Worm (Caenorhabditis elegans): Measurements from ENCODE around the gene iglr-1.

DNA sequence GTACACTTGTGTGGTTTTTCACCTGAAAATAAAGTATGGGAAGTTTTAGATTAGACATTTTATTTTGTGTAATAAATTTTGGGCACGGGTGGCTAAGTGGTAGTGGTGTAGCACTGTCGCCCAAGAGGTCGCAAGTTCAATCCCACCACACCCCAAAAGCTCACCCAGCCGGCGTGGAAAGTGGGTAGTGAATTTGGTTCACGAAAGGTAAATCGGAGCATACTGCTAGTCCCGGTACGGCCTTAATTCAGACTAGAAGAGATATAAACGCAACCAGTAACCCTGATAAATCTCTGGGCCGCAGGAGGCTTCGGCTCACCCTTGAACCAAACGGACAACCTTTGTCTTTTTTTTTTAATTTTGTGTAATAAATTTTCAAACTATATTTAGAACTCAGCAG, 39.4 kb downstream of the iglr-1 start:
- TF ChIP-seq unc-39 (tag; optimal IDR thresholded peaks at IDR 0.05) (no peak), mdl-1 (tag; optimal IDR thresholded peaks at IDR 0.05) (no peak), lin-11 (tag; optimal IDR thresholded peaks at IDR 0.05) (no peak), nhr-11 (tag; optimal IDR thresholded peaks at IDR 0.05) (no peak), snpc-4 (tag; optimal IDR thresholded peaks at IDR 0.05) (no peak), nhr-12 (tag; optimal IDR thresholded peaks at IDR 0.05) (no peak), aly-2 (tag; optimal IDR thresholded peaks at IDR 0.05) (no peak), ama-1 (optimal IDR thresholded peaks at IDR 0.05) (no peak), crh-2 (tag; optimal IDR thresholded peaks at IDR 0.05) (no peak), elt-1 (tag; optimal IDR thresholded peaks at IDR 0.05) (no peak), zag-1 (tag; optimal IDR thresholded peaks at IDR 0.05) (no peak), R02D3.7 (tag; optimal IDR thresholded peaks at IDR 0.05) (no peak), Y55F3AM.14 (GFP tag; optimal IDR thresholded peaks at IDR 0.05) (no peak), peb-1 (tag; optimal IDR thresholded peaks at IDR 0.05) (no peak)

All from whole organism, L2 larva.